Worm (Caenorhabditis elegans): Measurements from ENCODE around the gene ugt-46.

Gene ugt-46

DNA sequence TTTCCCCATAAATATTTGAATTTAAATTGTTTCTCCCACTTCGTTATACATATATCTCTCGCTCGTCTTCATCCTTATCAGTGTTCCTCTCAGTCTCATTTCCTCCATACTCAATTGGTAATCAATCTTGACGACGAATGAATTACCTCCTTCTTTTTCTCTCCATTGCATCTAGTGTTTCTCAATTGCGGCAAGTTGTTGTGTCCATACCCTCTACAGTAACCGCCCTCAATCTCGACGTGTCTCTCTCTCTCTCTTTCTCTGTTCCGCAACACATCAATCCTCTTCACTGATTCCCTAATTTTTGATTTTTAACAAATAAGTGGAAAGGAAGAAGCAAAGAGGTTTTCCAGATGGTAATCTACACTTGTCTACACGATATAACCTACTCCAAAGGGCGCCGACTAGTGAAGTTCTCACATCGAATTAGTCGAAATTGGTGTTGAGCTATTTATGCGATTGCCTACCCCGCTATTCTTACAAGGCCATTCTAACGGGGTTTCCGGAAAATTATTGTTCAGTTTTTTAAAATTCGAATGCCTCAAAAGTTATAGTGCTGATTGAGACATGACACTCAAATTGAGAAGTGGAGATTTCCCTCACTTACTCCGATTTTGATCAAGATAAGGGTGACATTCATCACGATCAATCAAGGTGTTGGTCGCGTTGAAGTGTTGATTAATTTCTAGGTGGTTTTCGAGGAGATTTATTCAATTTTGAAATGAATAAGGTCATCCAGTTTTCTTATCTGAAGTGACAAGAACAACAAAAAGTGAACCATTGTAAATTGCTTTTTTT, 25.8 kb downstream of the ugt-46 start (continued):
- no peak for TF ChIP-seq nhr-237 (tag; optimal IDR thresholded peaks at IDR 0.05)
- TF ChIP-seq nhr-6 (tag; optimal IDR thresholded peaks at IDR 0.05): no peak
- TF ChIP-seq ama-1 (optimal IDR thresholded peaks at IDR 0.05): no peak
- TF ChIP-seq R02D3.7 (tag; optimal IDR thresholded peaks at IDR 0.05): no peak
- TF ChIP-seq fos-1 (tag; optimal IDR thresholded peaks at IDR 0.05): no peak
- no peak for TF ChIP-seq ZK546.5 (tag; optimal IDR thresholded peaks at IDR 0.05)
- no peak for TF ChIP-seq lin-11 (tag; optimal IDR thresholded peaks at IDR 0.05)
- TF ChIP-seq blmp-1 (tag; optimal IDR thresholded peaks at IDR 0.05; ENCODE audit: insufficient read depth): no peak
- no peak for TF ChIP-seq ztf-4 (tag; optimal IDR thresholded peaks at IDR 0.05)
- TF ChIP-seq ceh-82 (tag; optimal IDR thresholded peaks at IDR 0.05): no peak
- no peak for TF ChIP-seq nhr-10 (tag; optimal IDR thresholded peaks at IDR 0.05)
- no peak for TF ChIP-seq elt-3 (tag; optimal IDR thresholded peaks at IDR 0.05)

DNA sequence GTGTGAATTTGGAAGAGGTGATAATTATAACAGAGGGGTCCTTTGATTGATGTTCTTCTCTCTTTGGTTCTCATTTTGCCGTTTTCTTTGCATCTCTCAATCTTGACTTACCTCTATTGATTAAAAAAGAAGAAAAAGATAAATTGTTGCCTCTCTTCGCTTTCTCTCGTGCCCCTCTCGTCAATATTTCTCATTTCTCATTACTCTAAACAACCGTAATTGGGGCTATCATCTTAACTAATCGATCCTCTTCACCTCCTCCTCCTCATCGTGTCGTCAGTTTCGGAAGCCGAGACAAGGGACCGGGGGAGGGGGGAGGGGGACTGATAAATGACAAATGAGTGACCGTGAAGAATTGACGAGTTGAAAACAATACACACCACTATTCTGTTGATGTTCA, 31.4 kb downstream of the ugt-46 start:
- TF ChIP-seq ztf-4 (tag; optimal IDR thresholded peaks at IDR 0.05): no peak
- peak; percentile 60 for TF ChIP-seq nhr-25 (tag; optimal IDR thresholded peaks at IDR 0.05)
- TF ChIP-seq nhr-6 (tag; optimal IDR thresholded peaks at IDR 0.05): no peak
- TF ChIP-seq nhr-12 (tag; optimal IDR thresholded peaks at IDR 0.05): no peak
- no peak for TF ChIP-seq unc-62 (GFP tag; optimal IDR thresholded peaks at IDR 0.05)
- no peak for TF ChIP-seq nhr-129 (tag; optimal IDR thresholded peaks at IDR 0.05)
- no peak for TF ChIP-seq elt-1 (tag; optimal IDR thresholded peaks at IDR 0.05)
- TF ChIP-seq lin-39 (tag; optimal IDR thresholded peaks at IDR 0.05): no peak
- TF ChIP-seq dmd-4 (tag; optimal IDR thresholded peaks at IDR 0.05): no peak
- no peak for TF ChIP-seq nhr-77 (tag; optimal IDR thresholded peaks at IDR 0.05)
- no peak for TF ChIP-seq alr-1 (tag; optimal IDR thresholded peaks at IDR 0.05)
- TF ChIP-seq lin-11 (tag; optimal IDR thresholded peaks at IDR 0.05): no peak
- TF ChIP-seq ztf-11 (tag; optimal IDR thresholded peaks at IDR 0.05): no peak
- TF ChIP-seq egl-27 (tag; optimal IDR thresholded peaks at IDR 0.05): no peak
- no peak for TF ChIP-seq ztf-1 (GFP tag; conservative IDR thresholded peaks at IDR 0.05)
- no peak for TF ChIP-seq lin-13 (GFP tag; optimal IDR thresholded peaks at IDR 0.05)
- peak; percentile 16 for TF ChIP-seq sma-9 (GFP tag; optimal IDR thresholded peaks at IDR 0.05)
- TF ChIP-seq sma-9 (tag; optimal IDR thresholded peaks at IDR 0.05): no peak
- no peak for TF ChIP-seq ceh-16 (tag; optimal IDR thresholded peaks at IDR 0.05)
- TF ChIP-seq nhr-11 (tag; optimal IDR thresholded peaks at IDR 0.05): no peak
- TF ChIP-seq lsy-2 (tag; optimal IDR thresholded peaks at IDR 0.05): peak in 1 of 2 experiments; percentile 30
- peak; percentile 27 for TF ChIP-seq sma-3 (GFP tag; optimal IDR thresholded peaks at IDR 0.05)
- TF ChIP-seq unc-39 (tag; optimal IDR thresholded peaks at IDR 0.05): no peak
- TF ChIP-seq nhr-21 (tag; optimal IDR thresholded peaks at IDR 0.05): peak; percentile 13
- TF ChIP-seq ama-1 (optimal IDR thresholded peaks at IDR 0.05): no peak
- no peak for TF ChIP-seq aly-2 (tag; optimal IDR thresholded peaks at IDR 0.05)
- TF ChIP-seq mdl-1 (tag; optimal IDR thresholded peaks at IDR 0.05): no peak
- no peak for TF ChIP-seq unc-55 (GFP tag; optimal IDR thresholded peaks at IDR 0.05)
- no peak for TF ChIP-seq C34F6.9 (tag; optimal IDR thresholded peaks at IDR 0.05)
- no peak for TF ChIP-seq nhr-10 (tag; optimal IDR thresholded peaks at IDR 0.05)
- no peak for TF ChIP-seq skn-1 (tag; optimal IDR thresholded peaks at IDR 0.05)
- TF ChIP-seq R02D3.7 (tag; optimal IDR thresholded peaks at IDR 0.05): no peak
- no peak for TF ChIP-seq ZK546.5 (tag; optimal IDR thresholded peaks at IDR 0.05)
- no peak for TF ChIP-seq ceh-82 (tag; optimal IDR thresholded peaks at IDR 0.05)
- TF ChIP-seq gmeb-1 (tag; optimal IDR thresholded peaks at IDR 0.05): peak; percentile 11
- TF ChIP-seq Y55F3AM.14 (GFP tag; optimal IDR thresholded peaks at IDR 0.05): no peak
- TF ChIP-seq fos-1 (tag; optimal IDR thresholded peaks at IDR 0.05): no peak
- TF ChIP-seq blmp-1 (tag; optimal IDR thresholded peaks at IDR 0.05; ENCODE audit: insufficient read depth): peak; percentile 7
- no peak for TF ChIP-seq nhr-237 (tag; optimal IDR thresholded peaks at IDR 0.05)
- TF ChIP-seq snpc-4 (tag; optimal IDR thresholded peaks at IDR 0.05): no peak
- no peak for TF ChIP-seq elt-3 (tag; optimal IDR thresholded peaks at IDR 0.05)
- no peak for TF ChIP-seq F13H6.1 (tag; optimal IDR thresholded peaks at IDR 0.05)
- no peak for TF ChIP-seq nhr-23 (tag; optimal IDR thresholded peaks at IDR 0.05)
- no peak for TF ChIP-seq zag-1 (tag; optimal IDR thresholded peaks at IDR 0.05)
- TF ChIP-seq crh-2 (tag; optimal IDR thresholded peaks at IDR 0.05): no peak
- TF ChIP-seq sem-4 (tag; optimal IDR thresholded peaks at IDR 0.05): no peak
- no peak for TF ChIP-seq mab-5 (tag; optimal IDR thresholded peaks at IDR 0.05)
- TF ChIP-seq peb-1 (tag; optimal IDR thresholded peaks at IDR 0.05): no peak
- TF ChIP-seq mbf-1 (tag; optimal IDR thresholded peaks at IDR 0.05): no peak

All from whole organism, L2 larva.